Worm (Caenorhabditis elegans): ENCODE results near the gene srh-135.

The srh-135 gene

DNA sequence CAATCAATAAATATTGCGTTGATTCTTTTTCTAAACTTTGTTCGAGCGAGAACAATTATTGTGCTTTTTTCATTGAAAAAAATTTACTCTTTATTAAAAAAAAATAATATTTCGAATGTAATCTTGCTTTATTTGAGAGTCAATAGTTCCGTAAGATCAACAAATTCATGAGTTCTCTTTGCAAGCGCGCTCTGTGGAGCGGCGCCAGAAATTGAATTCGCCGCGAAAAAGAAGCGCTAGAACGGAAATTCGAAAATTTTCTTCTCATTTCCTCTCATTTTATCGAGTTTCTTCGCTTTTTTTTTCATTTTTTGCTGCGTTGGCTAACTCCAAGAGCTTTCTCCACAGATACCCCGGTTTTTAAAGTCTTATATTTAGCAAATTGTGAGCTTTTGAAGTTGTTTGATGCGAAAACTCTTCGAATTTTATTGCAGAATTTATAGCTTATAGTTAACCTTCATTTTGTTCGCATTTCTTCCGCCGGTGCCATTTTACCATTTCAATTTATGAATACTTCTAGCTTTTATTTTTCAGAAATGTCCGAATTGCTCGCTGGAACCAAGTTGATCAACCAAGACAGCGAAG is 29.7 kb downstream of the srh-135 start, which contains the start of gene R05H5.3 (continued):
- TF ChIP-seq F22D6.2 (tag; optimal IDR thresholded peaks at IDR 0.05) (no peak), egl-18 (GFP tag; IDR thresholded peaks at IDR 0.05) (no peak), hrde-1 (tag; optimal IDR thresholded peaks at IDR 0.05; ENCODE audit: borderline replicate concordance) (no peak), hlh-26 (GFP tag; conservative IDR thresholded peaks at IDR 0.05) (no peak), T07F8.4 (tag; optimal IDR thresholded peaks at IDR 0.05) (no peak), hmg-20 (GFP tag; IDR thresholded peaks at IDR 0.05) (no peak), ceh-100 (GFP tag; IDR thresholded peaks at IDR 0.05) (peak; percentile 94), tbp1 (GFP tag; optimal IDR thresholded peaks at IDR 0.05) (peak; percentile 57), F10E7.11 (tag; optimal IDR thresholded peaks at IDR 0.05) (no peak), pbrm-1 (GFP tag; IDR thresholded peaks at IDR 0.05) (no peak), B0019.2 (GFP tag; conservative IDR thresholded peaks at IDR 0.05) (peak; percentile 90), attf-3 (GFP tag; conservative IDR thresholded peaks at IDR 0.05) (peak; percentile 72), bed-1 (GFP tag; IDR thresholded peaks at IDR 0.05) (no peak), F39B2.1 (GFP tag; IDR thresholded peaks at IDR 0.05) (no peak), aptf-3 (GFP tag; IDR thresholded peaks at IDR 0.05) (no peak), F37B4.10 (GFP tag; IDR thresholded peaks at IDR 0.05) (no peak), lin-40 (tag; optimal IDR thresholded peaks at IDR 0.05) (no peak), ceh-79 (tag; optimal IDR thresholded peaks at IDR 0.05) (no peak), Y67H2A.10 (GFP tag; conservative IDR thresholded peaks at IDR 0.05) (peak; percentile 68), ztf-6 (GFP tag; IDR thresholded peaks at IDR 0.05) (0 out of 2 replicates have a peak, but pooled peaks have one; percentile 36), mes-4 (tag; optimal IDR thresholded peaks at IDR 0.05) (no peak), F49E8.2 (tag; optimal IDR thresholded peaks at IDR 0.05; ENCODE audit: insufficient read depth) (peak; percentile 74), ceh-58 (GFP tag; IDR thresholded peaks at IDR 0.05) (no peak), F57A8.1 (GFP tag; optimal IDR thresholded peaks at IDR 0.05) (no peak), nfya-1 (tag; optimal IDR thresholded peaks at IDR 0.05; ENCODE audit: borderline replicate concordance, insufficient read depth) (no peak), dox-1 (GFP tag; IDR thresholded peaks at IDR 0.05) (no peak), lin-54 (GFP tag; optimal IDR thresholded peaks at IDR 0.05) (peak; percentile 85), F23B12.7 (tag; optimal IDR thresholded peaks at IDR 0.05; ENCODE audit: insufficient read depth) (peak; percentile 79), hlh-12 (tag; optimal IDR thresholded peaks at IDR 0.05) (no peak), ceh-27 (GFP tag; optimal IDR thresholded peaks at IDR 0.05) (no peak), zim-3 (tag; optimal IDR thresholded peaks at IDR 0.05) (no peak), atf-7 (tag; optimal IDR thresholded peaks at IDR 0.05) (no peak), T26A5.8 (tag; optimal IDR thresholded peaks at IDR 0.05) (no peak), ZK185.1 (tag; optimal IDR thresholded peaks at IDR 0.05; ENCODE audit: poor library complexity, severe bottlenecking) (peak; percentile 18), ccch-3 (GFP tag; optimal IDR thresholded peaks at IDR 0.05) (no peak), tbx-9 (tag; optimal IDR thresholded peaks at IDR 0.05; ENCODE audit: borderline replicate concordance) (no peak), lir-1 (GFP tag; conservative IDR thresholded peaks at IDR 0.05) (peak; percentile 62; the same call in 1 of the 2 replicates), repo-1 (tag; optimal IDR thresholded peaks at IDR 0.05) (no peak), fkh-3 (tag; optimal IDR thresholded peaks at IDR 0.05) (no peak), B0261.1 (tag; optimal IDR thresholded peaks at IDR 0.05) (no peak), attf-6 (GFP tag; IDR thresholded peaks at IDR 0.05) (peak; percentile 49; the same call in 1 of the 2 replicates), madf-8 (GFP tag; conservative IDR thresholded peaks at IDR 0.05) (peak; percentile 91), attf-5 (GFP tag; optimal IDR thresholded peaks at IDR 0.05) (peak; percentile 76), hsf-1 (GFP tag; IDR thresholded peaks at IDR 0.05) (peak; percentile 55; the same call in 1 of the 2 replicates), F55B11.4 (tag; optimal IDR thresholded peaks at IDR 0.05; ENCODE audit: borderline replicate concordance, insufficient read depth) (no peak), mel-28 (tag; optimal IDR thresholded peaks at IDR 0.05; ENCODE audit: borderline replicate concordance) (no peak), lsy-27 (tag; optimal IDR thresholded peaks at IDR 0.05; ENCODE audit: borderline replicate concordance, insufficient read depth) (no peak)
